Worm (Caenorhabditis elegans) whole organism, late embryonic: Measurements from ENCODE around the gene M117.3.

ENCODE experiments used
- fax-1 ChIP-seq: sonication (generic microtip); optimal IDR thresholded peaks from 2 replicates; lab custom pipeline; 2016; ENCODE audit warnings: missing genotype, missing genetic modification characterization, missing compliant biosample characterization
- mec-3 ChIP-seq: sonication (generic microtip); optimal IDR thresholded peaks from 2 replicates; lab custom pipeline; 2016; ENCODE audit warnings: borderline replicate concordance, missing genetic modification characterization, missing compliant biosample characterization
- odd-2 ChIP-seq: sonication (generic microtip); optimal IDR thresholded peaks from 2 replicates; lab custom pipeline; 2017; ENCODE audit warnings: antibody characterized with exemption, mild to moderate bottlenecking, missing genetic modification characterization, missing compliant biosample characterization

- TF ChIP-seq fax-1 (tag; lab: Kevin White, UChicago) (no peak), odd-2 (tag; lab: Kevin White, UChicago) (no peak), mec-3 (tag; lab: Kevin White, UChicago) (no peak)
Observed at ce11 chrIV:11799240-11799639, 22.8 kb upstream of the M117.3 start.
